Worm (Caenorhabditis elegans) whole organism, L4 larva: ENCODE results near the gene T04B8.1.

Experiments used
- ama-1 ChIP-seq: fragments of 150-350 bp; optimal IDR thresholded peaks from 2 replicates; lab custom pipeline; 2014; ENCODE audit warnings: inconsistent platforms, mixed read lengths
- ceh-28 ChIP-seq: fragments of 150-350 bp; optimal IDR thresholded peaks from 2 replicates; lab custom pipeline; 2014; ENCODE audit warnings: missing biosample characterization, missing genetic modification reagents, missing genetic modification characterization
- ceh-82 ChIP-seq: sonication (generic microtip); optimal IDR thresholded peaks from 2 replicates; lab custom pipeline; 2017; ENCODE audit warnings: missing biosample characterization, missing genetic modification characterization
- fos-1 ChIP-seq: fragments of 150-350 bp; optimal IDR thresholded peaks from 2 replicates; lab custom pipeline; 2014; ENCODE audit warnings: missing biosample characterization, missing genetic modification characterization
- unc-39 ChIP-seq: sonication (generic microtip); optimal IDR thresholded peaks from 2 replicates; lab custom pipeline; 2017; ENCODE audit warnings: missing biosample characterization, missing genetic modification characterization
- zag-1 ChIP-seq: fragments of 150-350 bp; optimal IDR thresholded peaks from 2 replicates; lab custom pipeline; 2014; ENCODE audit warnings: missing biosample characterization, missing genetic modification characterization

ce11 chrII:671025-671424 is 36.9 kb downstream of the T04B8.1 start, which contains the start of gene sri-46:
- TF ChIP-seq zag-1 = no peak
- no peak for TF ChIP-seq fos-1 (tag; lab: Kevin White, UChicago)
- no peak for TF ChIP-seq ama-1 (lab: Kevin White, UChicago)
- no peak for TF ChIP-seq unc-39 (tag; lab: Kevin White, UChicago)
- no peak for TF ChIP-seq ceh-28
- no peak for TF ChIP-seq ceh-82 (tag; lab: Kevin White, UChicago)
